Fruit fly (Drosophila melanogaster) whole organism, embryonic: Measurements from ENCODE around the gene Pits.

Source experiments
- Aef1 ChIP-seq: fragments of 200-800 bp; sonication (Bioruptor generic); IDR thresholded peaks from 3 replicates; pipeline ENCODE4 v1.3.6; 2022; ENCODE audit warnings: missing biosample characterization, missing genetic modification characterization
- Atf6 ChIP-seq: fragments of 200-800 bp; sonication (Bioruptor generic); IDR thresholded peaks from 2 replicates; pipeline ENCODE4 v1.3.6; 2022; ENCODE audit warnings: missing biosample characterization, missing genetic modification characterization
- Bgb ChIP-seq: fragments of 200-800 bp; sonication (Bioruptor generic); IDR thresholded peaks from 2 replicates; pipeline ENCODE4 v1.3.6; 2022; ENCODE audit warnings: missing biosample characterization, missing genetic modification characterization; ENCODE audit not compliant: partially characterized antibody
- CG12219 ChIP-seq: fragments of 200-800 bp; sonication (Bioruptor generic); optimal IDR thresholded peaks from 3 replicates; lab custom pipeline; 2018; ENCODE audit warnings: missing biosample characterization, mild to moderate bottlenecking, missing genetic modification characterization
- CG12659 ChIP-seq: fragments of 200-800 bp; sonication (Bioruptor generic); optimal IDR thresholded peaks from 3 replicates; lab custom pipeline; 2017; ENCODE audit warnings: mild to moderate bottlenecking, missing biosample characterization, missing genetic modification reagents, missing genetic modification characterization
- CG13287 ChIP-seq: fragments of 200-800 bp; sonication (Bioruptor generic); IDR thresholded peaks from 2 replicates; pipeline ENCODE4 v1.3.6; 2022; ENCODE audit warnings: missing biosample characterization, missing genetic modification characterization; ENCODE audit not compliant: partially characterized antibody
- CG13775 ChIP-seq: fragments of 200-800 bp; sonication (Bioruptor generic); optimal IDR thresholded peaks from 3 replicates; lab custom pipeline; 2017; ENCODE audit warnings: missing biosample characterization, mild to moderate bottlenecking, missing genetic modification characterization
- CG14965 ChIP-seq: fragments of 200-800 bp; sonication (Bioruptor generic); optimal IDR thresholded peaks from 2 replicates; lab custom pipeline; 2016; ENCODE audit warnings: missing biosample characterization, missing genetic modification characterization, borderline replicate concordance
- CG2120 ChIP-seq: fragments of 200-800 bp; sonication (Bioruptor generic); optimal IDR thresholded peaks from 3 replicates; lab custom pipeline; 2016; ENCODE audit warnings: missing biosample characterization, missing genetic modification characterization
- CG34224 ChIP-seq: fragments of 200-800 bp; sonication (Bioruptor generic); IDR thresholded peaks from 3 replicates; pipeline ENCODE4 v1.3.6; 2022; ENCODE audit warnings: missing biosample characterization, missing genetic modification characterization; ENCODE audit not compliant: partially characterized antibody
- CG34376 ChIP-seq: fragments of 200-800 bp; sonication (Bioruptor generic); optimal IDR thresholded peaks from 2 replicates; lab custom pipeline; 2018; ENCODE audit warnings: missing biosample characterization, mild to moderate bottlenecking, missing genetic modification characterization
- CG6654 ChIP-seq: fragments of 200-800 bp; sonication (Bioruptor generic); optimal IDR thresholded peaks from 2 replicates; lab custom pipeline; 2017; ENCODE audit warnings: missing biosample characterization, mild to moderate bottlenecking, missing genetic modification characterization
- CG6689 ChIP-seq: fragments of 200-800 bp; sonication (Bioruptor generic); IDR thresholded peaks from 2 replicates; pipeline ENCODE4 v1.3.6; 2022; ENCODE audit warnings: missing biosample characterization, missing genetic modification characterization
- CG7963 ChIP-seq: fragments of 200-800 bp; sonication (Bioruptor generic); IDR thresholded peaks from 3 replicates; pipeline ENCODE4 v1.3.6; 2022; ENCODE audit warnings: missing biosample characterization, missing genetic modification characterization; ENCODE audit not compliant: partially characterized antibody
- CG8765 ChIP-seq: fragments of 200-800 bp; sonication (Bioruptor generic); IDR thresholded peaks from 2 replicates; pipeline ENCODE4 v1.3.6; 2022; ENCODE audit warnings: missing biosample characterization, missing genetic modification characterization
- CG8924 ChIP-seq: fragments of 200-800 bp; optimal IDR thresholded peaks from 3 replicates; lab custom pipeline; 2019; ENCODE audit warnings: missing biosample characterization, mild to moderate bottlenecking, missing genetic modification characterization, moderate library complexity
- CoRest ChIP-seq: fragments of 200-800 bp; sonication (Bioruptor generic); optimal IDR thresholded peaks from 3 replicates; lab custom pipeline; 2018; ENCODE audit warnings: missing biosample characterization, mild to moderate bottlenecking, missing genetic modification characterization, moderate library complexity
- Dfd ChIP-seq, 2 experiments: fragments of >200 bp; optimal IDR thresholded peaks; 2 replicates each; lab custom pipeline; 2017; ENCODE audit warnings: missing biosample characterization in 2 of 2, missing genetic modification characterization in 2 of 2
- Doc3 ChIP-seq: fragments of 200-800 bp; sonication (Bioruptor generic); IDR thresholded peaks from 3 replicates; pipeline ENCODE4 v1.3.6; 2022; ENCODE audit warnings: missing biosample characterization, missing genetic modification characterization; ENCODE audit not compliant: partially characterized antibody
- Fer1 ChIP-seq: fragments of 200-800 bp; sonication (Bioruptor generic); optimal IDR thresholded peaks from 2 replicates; lab custom pipeline; 2017; ENCODE audit warnings: missing biosample characterization, mild to moderate bottlenecking, missing genetic modification characterization
- Opbp ChIP-seq: fragments of 200-800 bp; sonication (Bioruptor generic); IDR thresholded peaks from 3 replicates; pipeline ENCODE4 v1.3.6; 2022; ENCODE audit warnings: missing biosample characterization, missing genetic modification characterization; ENCODE audit not compliant: partially characterized antibody
- Pdp1 ChIP-seq, 2 experiments: fragments of 200-800 bp; sonication (Bioruptor generic); optimal IDR thresholded peaks; 3 replicates each; lab custom pipeline; 2016; ENCODE audit warnings: missing biosample characterization in 2 of 2, missing genetic modification characterization in 2 of 2, mild to moderate bottlenecking in 1 of 2, moderate library complexity in 1 of 2
- Rfx ChIP-seq: fragments of 200-800 bp; sonication (Bioruptor generic); IDR thresholded peaks from 2 replicates; pipeline ENCODE4 v1.3.6; 2022; ENCODE audit warnings: missing biosample characterization, missing genetic modification characterization
- Sry-δ ChIP-seq: fragments of 200-800 bp; sonication (Bioruptor generic); optimal IDR thresholded peaks from 2 replicates; lab custom pipeline; 2016; ENCODE audit warnings: missing biosample characterization, missing genetic modification characterization
- Xbp1 ChIP-seq: fragments of 200-800 bp; sonication (Bioruptor generic); optimal IDR thresholded peaks from 3 replicates; lab custom pipeline; 2016; ENCODE audit warnings: missing biosample characterization, mild to moderate bottlenecking, missing genetic modification characterization
- ci ChIP-seq: fragments of 200-800 bp; sonication (Bioruptor generic); IDR thresholded peaks from 3 replicates; pipeline ENCODE4 v1.3.6; 2022; ENCODE audit warnings: missing biosample characterization, missing genetic modification characterization
- dimm ChIP-seq: fragments of 200-800 bp; sonication (Bioruptor generic); IDR thresholded peaks from 2 replicates; pipeline ENCODE4 v1.3.6; 2022; ENCODE audit warnings: missing biosample characterization, missing genetic modification characterization
- dm ChIP-seq: fragments of 200-800 bp; sonication (Bioruptor generic); optimal IDR thresholded peaks from 3 replicates; lab custom pipeline; 2016; ENCODE audit warnings: missing biosample characterization, missing genetic modification characterization
- dpn ChIP-seq, 2 experiments: fragments of 200-800 bp; sonication (Bioruptor generic); optimal IDR thresholded peaks; 3 replicates each; lab custom pipeline; 2016; ENCODE audit warnings: missing biosample characterization in 2 of 2, missing genetic modification characterization in 2 of 2
- eve ChIP-seq, 2 experiments: fragments of >200 bp; optimal IDR thresholded peaks; 2 replicates each; lab custom pipeline; 2017; ENCODE audit warnings: missing biosample characterization in 2 of 2, missing genetic modification characterization in 2 of 2
- hbn ChIP-seq: fragments of 200-800 bp; sonication (Bioruptor generic); IDR thresholded peaks from 2 replicates; pipeline ENCODE4 v1.3.6; 2022; ENCODE audit warnings: missing biosample characterization, missing genetic modification characterization; ENCODE audit not compliant: partially characterized antibody
- jumu ChIP-seq: fragments of 200-800 bp; sonication (Bioruptor generic); optimal IDR thresholded peaks from 3 replicates; lab custom pipeline; 2016; ENCODE audit warnings: missing biosample characterization, missing genetic modification characterization
- ken ChIP-seq: fragments of 200-800 bp; sonication (Bioruptor generic); IDR thresholded peaks from 3 replicates; pipeline ENCODE4 v1.3.6; 2022; ENCODE audit warnings: missing biosample characterization, missing genetic modification characterization
- lab ChIP-seq: fragments of 200-800 bp; sonication (Bioruptor generic); optimal IDR thresholded peaks from 3 replicates; lab custom pipeline; 2017; ENCODE audit warnings: missing biosample characterization, missing genetic modification characterization, mild to moderate bottlenecking, moderate library complexity, missing genetic modification reagents
- nau ChIP-seq: fragments of 200-800 bp; sonication (Bioruptor generic); optimal IDR thresholded peaks from 3 replicates; lab custom pipeline; 2017; ENCODE audit warnings: missing biosample characterization, mild to moderate bottlenecking, missing genetic modification characterization, missing genetic modification reagents
- nerfin-1 ChIP-seq: fragments of 200-800 bp; sonication (Bioruptor generic); optimal IDR thresholded peaks from 3 replicates; lab custom pipeline; 2019; ENCODE audit warnings: missing biosample characterization, mild to moderate bottlenecking, missing genetic modification characterization, moderate library complexity
- odd ChIP-seq: fragments of 200-800 bp; sonication (Bioruptor generic); optimal IDR thresholded peaks from 2 replicates; lab custom pipeline; 2017; ENCODE audit warnings: missing biosample characterization, mild to moderate bottlenecking, missing genetic modification characterization
- pho ChIP-seq: fragments of 200-800 bp; sonication (Bioruptor generic); optimal IDR thresholded peaks from 2 replicates; lab custom pipeline; 2016; ENCODE audit warnings: missing biosample characterization, missing genetic modification characterization
- slbo ChIP-seq: fragments of 200-800 bp; sonication (Bioruptor generic); IDR thresholded peaks from 2 replicates; pipeline ENCODE4 v1.3.6; 2022; ENCODE audit warnings: missing biosample characterization, missing genetic modification characterization
- sna ChIP-seq: fragments of 200-800 bp; sonication (Bioruptor generic); IDR thresholded peaks from 2 replicates; pipeline ENCODE4 v1.3.6; 2022; ENCODE audit warnings: missing biosample characterization, missing genetic modification characterization; ENCODE audit not compliant: partially characterized antibody
- sob ChIP-seq: fragments of 200-800 bp; sonication (Bioruptor generic); IDR thresholded peaks from 2 replicates; pipeline ENCODE4 v1.3.6; 2022; ENCODE audit warnings: missing biosample characterization, missing genetic modification characterization
- sqz ChIP-seq: fragments of 200-800 bp; sonication (Bioruptor generic); optimal IDR thresholded peaks from 3 replicates; lab custom pipeline; 2018; ENCODE audit warnings: missing biosample characterization, mild to moderate bottlenecking, missing genetic modification characterization
- trem ChIP-seq: fragments of 200-800 bp; optimal IDR thresholded peaks from 3 replicates; lab custom pipeline; 2019; ENCODE audit warnings: missing biosample characterization, mild to moderate bottlenecking, missing genetic modification characterization, moderate library complexity
- tup ChIP-seq: fragments of 200-800 bp; sonication (Bioruptor generic); optimal IDR thresholded peaks from 2 replicates; lab custom pipeline; 2016; ENCODE audit warnings: missing biosample characterization, mild to moderate bottlenecking, missing genetic modification characterization, moderate library complexity
- unc-4 ChIP-seq: fragments of 200-800 bp; sonication (Bioruptor generic); IDR thresholded peaks from 2 replicates; pipeline ENCODE4 v1.3.6; 2022; ENCODE audit warnings: missing biosample characterization, missing genetic modification characterization; ENCODE audit not compliant: partially characterized antibody
- zfh2 ChIP-seq: fragments of 200-800 bp; sonication (Bioruptor generic); optimal IDR thresholded peaks from 2 replicates; lab custom pipeline; 2016; ENCODE audit warnings: missing biosample characterization, missing genetic modification characterization

Pits gene

dm6 chrX:12611536-12612458 is 28.8 kb upstream of the Pits start, which contains the start of the genes CG1463 and Fpgs1 (continued):
- TF ChIP-seq dpn (GFP tag; optimal IDR thresholded peaks at IDR 0.05; lab: Kevin White, UChicago) (peak in 1 of 2 experiments; percentile 8), odd (GFP tag; lab: Kevin White, UChicago) (peak; percentile 14), ken (GFP tag; lab: Robert Waterston, UW) (no peak), Atf6 (GFP tag; lab: Robert Waterston, UW) (peak; percentile 21; the same call in 1 of the 2 replicates), Rfx (peak; percentile 47; the same call in 1 of the 2 replicates), CG14965 (GFP tag; lab: Kevin White, UChicago) (no peak), trem (peak; percentile 38), CG13287 (GFP tag; lab: Robert Waterston, UW) (peak; percentile 63; the same call in 1 of the 2 replicates), dm (GFP tag; lab: Kevin White, UChicago) (peak; percentile 90), Dfd (GFP tag; optimal IDR thresholded peaks at IDR 0.05; lab: Kevin White, UChicago) (no peak), jumu (GFP tag; lab: Kevin White, UChicago) (peak; percentile 12), CG8765 (no peak), lab (GFP tag; lab: Kevin White, UChicago) (peak; percentile 58), nerfin-1 (tag; lab: Kevin White, UChicago) (peak; percentile 15), CG6689 (GFP tag; lab: Robert Waterston, UW) (peak; percentile 72), Fer1 (GFP tag; lab: Kevin White, UChicago) (peak; percentile 49), Doc3 (0 out of 3 replicates have a peak, but pooled peaks have one; percentile 24), sna (0 out of 2 replicates have a peak, but pooled peaks have one; percentile 36), eve (GFP tag; optimal IDR thresholded peaks at IDR 0.05; lab: Kevin White, UChicago) (no peak), zfh2 (GFP tag; lab: Kevin White, UChicago) (peak; percentile 38), CoRest (tag; lab: Kevin White, UChicago) (no peak), hbn (peak; percentile 16; the same call in 1 of the 2 replicates), tup (GFP tag; lab: Kevin White, UChicago) (no peak), CG34376 (GFP tag; lab: Kevin White, UChicago) (peak; percentile 77), Bgb (GFP tag; lab: Robert Waterston, UW) (peak; percentile 50; the same call in 1 of the 2 replicates), CG13775 (GFP tag; lab: Kevin White, UChicago) (peak; percentile 50), nau (GFP tag; lab: Kevin White, UChicago) (no peak), Sry-δ (GFP tag; lab: Kevin White, UChicago) (peak; percentile 44), CG34224 (peak; percentile 54; the same call in 2 of the 3 replicates), ci (GFP tag; lab: Robert Waterston, UW) (no peak), slbo (GFP tag; lab: Robert Waterston, UW) (peak; percentile 31; the same call in 1 of the 2 replicates), Xbp1 (GFP tag; lab: Kevin White, UChicago) (peak; percentile 39), unc-4 (GFP tag; lab: Robert Waterston, UW) (peak; percentile 60), Aef1 (GFP tag; lab: Robert Waterston, UW) (0 out of 3 replicates have a peak, but pooled peaks have one; percentile 22), dimm (no peak), CG7963 (0 out of 3 replicates have a peak, but pooled peaks have one; percentile 46), Pdp1 (GFP tag; optimal IDR thresholded peaks at IDR 0.05; lab: Kevin White, UChicago) (peak; percentile 9 to 62), CG12659 (peak; percentile 32), pho (GFP tag; lab: Kevin White, UChicago) (peak; percentile 32), CG12219 (GFP tag; lab: Kevin White, UChicago) (no peak), CG8924 (no peak), CG2120 (peak; percentile 62), sqz (GFP tag; lab: Kevin White, UChicago) (peak; percentile 47), Opbp (GFP tag; lab: Robert Waterston, UW) (peak; percentile 63; the same call in 2 of the 3 replicates), CG6654 (GFP tag; lab: Kevin White, UChicago) (no peak), sob (GFP tag; lab: Robert Waterston, UW) (peak; percentile 36; the same call in 1 of the 2 replicates)
